Fruit fly (Drosophila melanogaster): ENCODE results near the gene dos.

The dos gene

dm6 chr3L:2589167-2589910 is at the start of gene dos (continued):
- TF ChIP-seq Dbx (GFP tag; IDR thresholded peaks at IDR 0.05) (peak; percentile 62; the same call in 2 of the 3 replicates), Elba2 (GFP tag; optimal IDR thresholded peaks at IDR 0.05) (no peak), tin (GFP tag; optimal IDR thresholded peaks at IDR 0.05) (peak; percentile 14), wek (GFP tag; optimal IDR thresholded peaks at IDR 0.05) (peak; percentile 0), H15 (GFP tag; IDR thresholded peaks at IDR 0.05) (0 out of 3 replicates have a peak, but pooled peaks have one; percentile 21), D (optimal IDR thresholded peaks at IDR 0.05) (no peak), D (GFP tag; optimal IDR thresholded peaks at IDR 0.05) (no peak), CG34422 (GFP tag; IDR thresholded peaks at IDR 0.05) (no peak), row (GFP tag; IDR thresholded peaks at IDR 0.05) (peak; percentile 52; the same call in 2 of the 3 replicates), CG10366 (GFP tag; IDR thresholded peaks at IDR 0.05) (no peak), lab (GFP tag; optimal IDR thresholded peaks at IDR 0.05) (peak; percentile 17), Scr (GFP tag; IDR thresholded peaks at IDR 0.05; ENCODE audit: partially characterized antibody) (peak; percentile 73), CG8924 (tag; optimal IDR thresholded peaks at IDR 0.05) (peak; percentile 69), CG3407 (GFP tag; optimal IDR thresholded peaks at IDR 0.05) (peak; percentile 32), crol (GFP tag; IDR thresholded peaks at IDR 0.05) (no peak), CG4707 (GFP tag; optimal IDR thresholded peaks at IDR 0.05) (no peak), unpg (GFP tag; optimal IDR thresholded peaks at IDR 0.05) (peak; percentile 23), ato (GFP tag; IDR thresholded peaks at IDR 0.05; ENCODE audit: partially characterized antibody) (peak; percentile 71), ken (GFP tag; IDR thresholded peaks at IDR 0.05) (no peak), zen (tag; optimal IDR thresholded peaks at IDR 0.05) (peak; percentile 62), Eip74EF (GFP tag; optimal IDR thresholded peaks at IDR 0.05) (peak in 1 of 2 experiments; percentile 27), sug (tag; optimal IDR thresholded peaks at IDR 0.05) (peak; percentile 69), CG14014 (GFP tag; IDR thresholded peaks at IDR 0.05) (no peak), pho (GFP tag; optimal IDR thresholded peaks at IDR 0.05) (peak; percentile 22), CG7987 (GFP tag; optimal IDR thresholded peaks at IDR 0.05) (peak; percentile 19), zfh2 (GFP tag; optimal IDR thresholded peaks at IDR 0.05) (peak; percentile 38), gem (tag; optimal IDR thresholded peaks at IDR 0.05) (peak; percentile 55), scrt (GFP tag; optimal IDR thresholded peaks at IDR 0.05) (peak; percentile 29), ranshi (GFP tag; IDR thresholded peaks at IDR 0.05) (no peak), Six4 (GFP tag; optimal IDR thresholded peaks at IDR 0.05) (peak; percentile 5), slp2 (GFP tag; optimal IDR thresholded peaks at IDR 0.05) (no peak), MBD-R2 (GFP tag; IDR thresholded peaks at IDR 0.05) (peak; percentile 36; the same call in 1 of the 2 replicates), CG30403 (GFP tag; optimal IDR thresholded peaks at IDR 0.05) (peak; percentile 75), CG34224 (GFP tag; IDR thresholded peaks at IDR 0.05; ENCODE audit: partially characterized antibody) (peak; percentile 88), gce (GFP tag; IDR thresholded peaks at IDR 0.05) (0 out of 3 replicates have a peak, but pooled peaks have one; percentile 38), CG2712 (tag; optimal IDR thresholded peaks at IDR 0.05) (peak; percentile 75), Dad (GFP tag; optimal IDR thresholded peaks at IDR 0.05) (peak; percentile 5), CG33213 (GFP tag; optimal IDR thresholded peaks at IDR 0.05) (peak; percentile 57), tx (GFP tag; optimal IDR thresholded peaks at IDR 0.05) (peak; percentile 5), sens-2 (GFP tag; IDR thresholded peaks at IDR 0.05) (no peak), CG8765 (GFP tag; IDR thresholded peaks at IDR 0.05) (no peak), CG9932 (GFP tag; IDR thresholded peaks at IDR 0.05) (peak; percentile 49), TFAM (GFP tag; optimal IDR thresholded peaks at IDR 0.05) (no peak), CG16863 (GFP tag; optimal IDR thresholded peaks at IDR 0.05) (no peak), CG11723 (GFP tag; optimal IDR thresholded peaks at IDR 0.05) (no peak), CG10267 (tag; optimal IDR thresholded peaks at IDR 0.05) (peak; percentile 100), pzg (GFP tag; optimal IDR thresholded peaks at IDR 0.05) (peak; percentile 88), Hr39 (optimal IDR thresholded peaks at IDR 0.05) (no peak), dati (GFP tag; IDR thresholded peaks at IDR 0.05) (no peak), exex (tag; optimal IDR thresholded peaks at IDR 0.05) (peak; percentile 3), CTCF (GFP tag; optimal IDR thresholded peaks at IDR 0.05) (peak; percentile 36)
